Worm (Caenorhabditis elegans): ENCODE data around the gene K01D12.1.
A peak's percentile ranks its signal among the peaks of the same experiment; 100 is the strongest.

ce11 chrV:12343419-12343969 is 33.9 kb upstream of the K01D12.1 start, which contains the start of gene tomm-20:
- peak; percentile 96 for TF ChIP-seq W03F9.2 (tag; optimal IDR thresholded peaks at IDR 0.05)
- TF ChIP-seq him-1 (tag; optimal IDR thresholded peaks at IDR 0.05), result peak; percentile 83
- no peak for TF ChIP-seq dao-5 (tag; optimal IDR thresholded peaks at IDR 0.05)
